Worm (Caenorhabditis elegans) whole organism, L4/young adult: ENCODE measurements around the gene swt-4.

Experiments used
- dao-5 ChIP-seq: sonication (generic microtip); optimal IDR thresholded peaks from 2 replicates; lab custom pipeline; 2016; ENCODE audit warnings: missing genotype, missing genetic modification characterization, moderate library complexity, missing compliant biosample characterization
- him-1 ChIP-seq: sonication (generic microtip); optimal IDR thresholded peaks from 2 replicates; lab custom pipeline; 2016; ENCODE audit warnings: missing genotype, missing genetic modification reagents, missing genetic modification characterization, missing compliant biosample characterization

DNA sequence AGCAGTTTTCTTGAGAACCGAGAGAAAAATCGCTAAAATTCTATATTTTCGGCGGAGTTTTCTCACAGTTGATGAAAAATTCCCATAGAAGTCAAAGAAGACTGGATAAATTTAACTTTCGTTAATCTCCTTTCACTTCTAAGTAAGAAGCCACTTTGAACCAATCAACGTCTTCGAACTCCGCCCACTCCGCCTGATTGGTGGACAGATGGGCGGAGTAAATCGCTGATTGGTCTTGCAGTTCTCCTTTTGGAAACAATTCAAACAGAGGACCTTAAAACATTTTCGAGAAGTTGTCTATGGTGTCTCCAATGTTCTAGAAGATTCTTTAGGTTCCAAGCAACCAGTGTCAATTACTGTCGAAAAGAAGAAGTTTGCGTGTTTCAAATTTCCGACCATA is 29.5 kb upstream of the swt-4 start:
- no peak for TF ChIP-seq dao-5
- no peak for TF ChIP-seq him-1 (tag; lab: Kevin White, UChicago)
